Worm (Caenorhabditis elegans): Measurements from ENCODE around the gene zyg-12.

Gene zyg-12

DNA sequence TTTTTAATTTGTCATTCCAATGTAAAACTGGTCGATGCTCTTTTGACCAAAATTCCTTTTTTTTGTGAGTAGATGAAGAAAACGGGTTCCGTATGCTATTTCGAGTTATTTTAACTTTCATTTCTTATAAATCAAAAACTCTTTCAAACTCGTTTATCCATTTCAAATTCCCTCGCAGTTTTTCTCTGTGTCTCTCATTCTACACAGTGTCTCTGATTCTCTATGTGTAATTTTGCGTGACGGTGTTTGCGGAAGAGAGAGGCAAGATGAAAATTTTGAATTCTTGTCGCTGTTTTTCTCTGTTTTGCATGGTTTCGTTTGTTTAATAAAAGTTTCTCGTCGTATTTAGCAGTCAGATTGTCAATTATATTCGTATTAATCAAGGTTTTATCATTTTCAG, 49.4 kb downstream of the zyg-12 start, which contains the start of gene citk-2:
TSS of gene citk-2 (plus strand) at position 399 of the 400 bp plus-strand sequence.
- TF ChIP-seq klf-2 (GFP tag; conservative IDR thresholded peaks at IDR 0.05) (no peak), cog-1 (tag; optimal IDR thresholded peaks at IDR 0.05) (no peak), ztf-29 (GFP tag; IDR thresholded peaks at IDR 0.05) (no peak), flt-1 (GFP tag; IDR thresholded peaks at IDR 0.05) (no peak), tab-1 (GFP tag; IDR thresholded peaks at IDR 0.05) (no peak), med-1 (GFP tag; optimal IDR thresholded peaks at IDR 0.05; ENCODE audit: insufficient read depth) (no peak), ztf-23 (GFP tag; IDR thresholded peaks at IDR 0.05) (no peak), T22C8.4 (GFP tag; IDR thresholded peaks at IDR 0.05) (no peak), ref-1 (GFP tag; conservative IDR thresholded peaks at IDR 0.05) (no peak)

DNA sequence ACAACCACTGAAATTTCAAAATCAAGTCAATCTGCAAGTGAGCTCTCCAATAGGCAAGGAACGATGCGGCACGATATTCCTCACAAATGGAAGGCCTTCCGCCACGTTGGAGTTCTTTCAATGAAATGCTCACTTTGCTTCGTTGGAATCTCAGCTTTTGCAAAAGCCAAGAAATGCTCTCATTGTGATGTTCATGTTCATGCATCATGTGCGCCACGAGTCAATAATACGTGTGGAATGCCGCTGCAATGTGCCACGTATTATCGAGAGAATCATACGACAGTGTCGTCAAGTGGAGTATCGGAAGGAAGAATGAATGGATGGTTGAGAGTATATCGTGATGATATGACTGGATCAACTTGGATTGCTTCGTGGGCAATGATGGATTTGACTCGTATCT, 52.2 kb downstream of the zyg-12 start:
- TF ChIP-seq klf-2 (GFP tag; conservative IDR thresholded peaks at IDR 0.05), result no peak
- no peak for TF ChIP-seq ztf-23 (GFP tag; IDR thresholded peaks at IDR 0.05)
- no peak for TF ChIP-seq cog-1 (tag; optimal IDR thresholded peaks at IDR 0.05)
- no peak for TF ChIP-seq T22C8.4 (GFP tag; IDR thresholded peaks at IDR 0.05)

All from whole organism, midembryonic.